Worm (Caenorhabditis elegans) whole organism, L2 larva: ENCODE results near the gene mua-6.

Experiments used
- ZK546.5 ChIP-seq: sonication (generic microtip); optimal IDR thresholded peaks from 2 replicates; lab custom pipeline; 2017; ENCODE audit warnings: missing biosample characterization, missing genetic modification characterization
- aly-2 ChIP-seq: fragments of 150-350 bp; optimal IDR thresholded peaks from 2 replicates; lab custom pipeline; 2014; ENCODE audit warnings: missing biosample characterization, missing genetic modification characterization
- blmp-1 ChIP-seq: sonication (generic microtip); optimal IDR thresholded peaks from 2 replicates; lab custom pipeline; 2017; ENCODE audit warnings: missing genetic modification characterization, mild to moderate bottlenecking, missing compliant biosample characterization, antibody characterized with exemption, moderate library complexity; ENCODE audit not compliant: insufficient read depth
- lin-39 ChIP-seq: fragments of 150-350 bp; optimal IDR thresholded peaks from 2 replicates; lab custom pipeline; 2014; ENCODE audit warnings: missing biosample characterization, missing genetic modification reagents, missing genetic modification characterization
- nhr-11 ChIP-seq: fragments of 150-350 bp; optimal IDR thresholded peaks from 2 replicates; lab custom pipeline; 2014; ENCODE audit warnings: missing biosample characterization, missing genetic modification characterization
- ztf-11 ChIP-seq: sonication (generic microtip); optimal IDR thresholded peaks from 2 replicates; lab custom pipeline; 2017; ENCODE audit warnings: missing biosample characterization, missing genetic modification characterization
- ztf-4 ChIP-seq: fragments of 150-350 bp; optimal IDR thresholded peaks from 2 replicates; lab custom pipeline; 2014; ENCODE audit warnings: missing biosample characterization, missing genetic modification characterization

DNA sequence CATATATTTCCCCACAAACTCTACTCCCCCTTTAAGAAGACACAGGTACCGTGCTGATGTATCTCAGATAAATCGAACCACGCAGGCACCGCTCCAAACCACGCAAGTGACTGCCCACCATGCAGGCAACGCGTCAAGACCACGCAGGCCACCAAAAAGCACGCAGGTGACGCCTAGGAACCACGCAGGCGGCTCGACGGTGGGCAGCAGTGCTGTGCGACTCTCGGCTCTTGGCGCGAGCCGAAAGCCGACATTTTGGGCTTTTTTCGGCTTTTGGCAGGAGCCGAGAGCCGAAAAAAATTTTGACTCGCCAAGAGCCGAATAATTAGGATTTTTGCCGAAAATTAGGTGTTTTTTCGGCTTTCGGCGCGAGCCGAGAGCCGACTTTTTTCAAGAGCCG is 22.4 kb downstream of the mua-6 start:
- TF ChIP-seq lin-39 (no peak), ztf-11 (tag; lab: Kevin White, UChicago) (no peak), nhr-11 (tag; lab: Kevin White, UChicago) (no peak), ZK546.5 (no peak), ztf-4 (tag; lab: Kevin White, UChicago) (no peak), blmp-1 (tag; lab: Kevin White, UChicago) (no peak), aly-2 (tag; lab: Kevin White, UChicago) (no peak)
